Fruit fly (Drosophila melanogaster) S2 (cell line): ENCODE measurements around the gene Ndfip.

Experiments used
- CG8478 ChIP-seq: fragments of >200 bp; optimal IDR thresholded peaks from 2 replicates; lab custom pipeline; 2018
- CTCF ChIP-seq, 2 experiments: fragments of >200 bp; optimal IDR thresholded peaks; 2 replicates each; lab custom pipeline; 2018

DNA sequence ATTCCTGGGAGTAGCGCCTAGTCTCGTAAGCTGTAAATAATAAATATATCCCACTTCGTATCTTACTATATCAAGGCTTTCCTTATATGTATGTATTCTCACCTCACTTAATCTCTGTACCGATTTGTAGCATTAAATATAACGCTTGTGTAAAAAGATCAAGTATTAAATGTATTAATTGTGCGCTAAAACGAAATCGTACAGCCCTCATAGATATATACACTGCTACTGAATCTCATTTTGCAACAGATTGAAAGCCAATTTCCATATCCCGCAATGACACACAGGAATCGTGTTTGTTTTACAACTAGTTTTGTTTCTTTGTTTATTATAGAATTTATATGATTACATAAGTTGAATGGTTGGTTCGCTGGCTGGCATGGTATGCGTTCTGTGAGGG is 16.3 kb downstream of the Ndfip start:
- no peak for TF ChIP-seq CG8478 (lab: Kevin White, UChicago)
- no peak for TF ChIP-seq CTCF (optimal IDR thresholded peaks at IDR 0.05; lab: Kevin White, UChicago)
